Worm (Caenorhabditis elegans): ENCODE results near the gene msp-45.

DNA sequence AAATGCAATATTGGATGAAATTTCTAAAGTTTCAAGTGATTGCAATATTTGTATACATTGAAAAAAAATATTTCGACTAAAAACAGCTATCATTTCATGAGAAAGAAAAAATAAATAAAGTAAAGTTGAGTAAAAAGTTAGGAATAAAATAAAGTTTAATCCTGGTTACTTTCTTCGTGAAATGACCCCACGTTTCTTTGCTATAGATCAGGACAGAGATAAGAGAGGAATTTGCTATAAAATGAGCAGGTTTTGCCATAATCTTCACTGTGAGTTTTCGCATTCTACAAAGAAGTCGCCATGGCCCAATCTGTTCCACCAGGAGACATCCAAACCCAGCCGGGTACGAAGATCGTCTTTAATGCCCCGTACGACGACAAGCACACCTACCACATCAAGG is 37.2 kb upstream of the msp-45 start, which contains the start of gene msp-49:
- TF ChIP-seq ceh-90 (tag; optimal IDR thresholded peaks at IDR 0.05) (no peak), blmp-1 (tag; optimal IDR thresholded peaks at IDR 0.05) (no peak), lin-15B (tag; optimal IDR thresholded peaks at IDR 0.05) (no peak)

Data from whole organism, L1 larva.